Worm (Caenorhabditis elegans): Measurements from ENCODE around the gene pcp-3.
A peak's percentile ranks its signal among the peaks of the same experiment; 100 is the strongest.
"Not testable (repeated sequence)": the region's sequence is repeated elsewhere in the genome, so short reads cannot be mapped to it uniquely, and the experiment has no call there.

- not testable (repeated sequence) for TF ChIP-seq egl-27 (tag; optimal IDR thresholded peaks at IDR 0.05); aly-2 (tag; optimal IDR thresholded peaks at IDR 0.05); ZK546.5 (tag; optimal IDR thresholded peaks at IDR 0.05); ama-1 (optimal IDR thresholded peaks at IDR 0.05); dpl-1 (GFP tag; optimal IDR thresholded peaks at IDR 0.05); rbr-2 (tag; optimal IDR thresholded peaks at IDR 0.05); daf-12 (tag; optimal IDR thresholded peaks at IDR 0.05); mdl-1 (tag; optimal IDR thresholded peaks at IDR 0.05); mdt-29 (GFP tag; IDR thresholded peaks at IDR 0.05)
- TF ChIP-seq lsy-2 (tag; optimal IDR thresholded peaks at IDR 0.05), result peak in 1 of 2 experiments; percentile 16
Measured at ce11 chrIV:9194524-9194923, 35.7 kb upstream of the pcp-3 start, which contains the start of gene C46C2.7.

Measured in whole organism, L4 larva.